Worm (Caenorhabditis elegans) whole organism, late embryonic: ENCODE data around the gene F11C1.10.

Experiments used
- F13H6.1 ChIP-seq: sonication (generic microtip); optimal IDR thresholded peaks from 2 replicates; lab custom pipeline; 2016; ENCODE audit warnings: missing genetic modification characterization, missing compliant biosample characterization
- K02D7.2 ChIP-seq: sonication (generic microtip); optimal IDR thresholded peaks from 2 replicates; lab custom pipeline; 2017; ENCODE audit warnings: mild to moderate bottlenecking, missing genetic modification characterization, missing compliant biosample characterization
- Y22D7AL.16 ChIP-seq: sonication (generic microtip); optimal IDR thresholded peaks from 2 replicates; lab custom pipeline; 2016; ENCODE audit warnings: missing genetic modification characterization, missing compliant biosample characterization
- ceh-14 ChIP-seq: sonication (generic microtip); optimal IDR thresholded peaks from 2 replicates; lab custom pipeline; 2016; ENCODE audit warnings: missing genotype, missing genetic modification characterization, missing compliant biosample characterization
- ceh-19 ChIP-seq: fragments of 200-800 bp; sonication (Bioruptor generic); optimal IDR thresholded peaks from 2 replicates; lab custom pipeline; 2018; ENCODE audit warnings: mild to moderate bottlenecking, missing genetic modification characterization, missing compliant biosample characterization
- ceh-22 ChIP-seq: sonication (generic microtip); optimal IDR thresholded peaks from 2 replicates; lab custom pipeline; 2017; ENCODE audit warnings: missing biosample characterization, missing genetic modification characterization
- ceh-31 ChIP-seq: sonication (generic microtip); optimal IDR thresholded peaks from 2 replicates; lab custom pipeline; 2016; ENCODE audit warnings: missing genetic modification characterization, missing compliant biosample characterization
- ceh-48 ChIP-seq: sonication (generic microtip); optimal IDR thresholded peaks from 2 replicates; lab custom pipeline; 2016; ENCODE audit warnings: missing genetic modification characterization, inconsistent platforms, missing compliant biosample characterization
- ceh-6 ChIP-seq: fragments of 200-800 bp; sonication (Bioruptor generic); optimal IDR thresholded peaks from 2 replicates; lab custom pipeline; 2018; ENCODE audit warnings: mild to moderate bottlenecking, missing genetic modification characterization, missing compliant biosample characterization
- dve-1 ChIP-seq: sonication (generic microtip); optimal IDR thresholded peaks from 2 replicates; lab custom pipeline; 2017; ENCODE audit warnings: antibody characterized with exemption, mild to moderate bottlenecking, missing genetic modification characterization, missing compliant biosample characterization
- elt-2 ChIP-seq: sonication (generic microtip); optimal IDR thresholded peaks from 2 replicates; lab custom pipeline; 2016; ENCODE audit warnings: missing genetic modification reagents, missing genetic modification characterization, missing compliant biosample characterization
- elt-4 ChIP-seq: sonication (generic microtip); optimal IDR thresholded peaks from 2 replicates; lab custom pipeline; 2016; ENCODE audit warnings: missing genetic modification characterization, missing compliant biosample characterization
- ets-4 ChIP-seq: sonication (generic microtip); optimal IDR thresholded peaks from 2 replicates; lab custom pipeline; 2016; ENCODE audit warnings: missing genetic modification characterization, missing compliant biosample characterization
- eyg-1 ChIP-seq: sonication (generic microtip); optimal IDR thresholded peaks from 2 replicates; lab custom pipeline; 2016; ENCODE audit warnings: missing genotype, missing genetic modification characterization, missing compliant biosample characterization
- fax-1 ChIP-seq: sonication (generic microtip); optimal IDR thresholded peaks from 2 replicates; lab custom pipeline; 2016; ENCODE audit warnings: missing genotype, missing genetic modification characterization, missing compliant biosample characterization
- fkh-6 ChIP-seq: sonication (generic microtip); optimal IDR thresholded peaks from 2 replicates; lab custom pipeline; 2016; ENCODE audit warnings: missing genetic modification characterization, missing compliant biosample characterization
- gmeb-2 ChIP-seq: sonication (generic microtip); optimal IDR thresholded peaks from 2 replicates; lab custom pipeline; 2016; ENCODE audit warnings: missing genetic modification characterization, inconsistent platforms, missing compliant biosample characterization
- hlh-13 ChIP-seq: fragments of 200-800 bp; sonication (Bioruptor generic); optimal IDR thresholded peaks from 2 replicates; lab custom pipeline; 2018; ENCODE audit warnings: mild to moderate bottlenecking, missing genetic modification characterization, missing compliant biosample characterization
- hlh-15 ChIP-seq: sonication (generic microtip); optimal IDR thresholded peaks from 2 replicates; lab custom pipeline; 2016; ENCODE audit warnings: missing genetic modification characterization, missing compliant biosample characterization
- hlh-6 ChIP-seq: sonication (generic microtip); optimal IDR thresholded peaks from 2 replicates; lab custom pipeline; 2016; ENCODE audit warnings: missing genotype, missing genetic modification characterization, missing compliant biosample characterization
- hlh-8 ChIP-seq: sonication (generic microtip); optimal IDR thresholded peaks from 2 replicates; lab custom pipeline; 2016; ENCODE audit warnings: missing genotype, missing genetic modification characterization, missing compliant biosample characterization
- madf-2 ChIP-seq: sonication (generic microtip); optimal IDR thresholded peaks from 2 replicates; lab custom pipeline; 2017; ENCODE audit warnings: missing genetic modification characterization, missing compliant biosample characterization
- nfya-1 ChIP-seq: sonication (generic microtip); optimal IDR thresholded peaks from 2 replicates; lab custom pipeline; 2017; ENCODE audit warnings: missing genetic modification characterization, mild to moderate bottlenecking, missing compliant biosample characterization, antibody characterized with exemption, moderate library complexity
- nhr-11 ChIP-seq: fragments of 150-350 bp; optimal IDR thresholded peaks from 2 replicates; lab custom pipeline; 2014; ENCODE audit warnings: missing biosample characterization, missing genetic modification characterization
- odd-2 ChIP-seq: sonication (generic microtip); optimal IDR thresholded peaks from 2 replicates; lab custom pipeline; 2017; ENCODE audit warnings: antibody characterized with exemption, mild to moderate bottlenecking, missing genetic modification characterization, missing compliant biosample characterization
- pax-1 ChIP-seq: fragments of 150-350 bp; optimal IDR thresholded peaks from 2 replicates; lab custom pipeline; 2014; ENCODE audit warnings: missing biosample characterization, missing genetic modification characterization
- pha-2 ChIP-seq: sonication (generic microtip); optimal IDR thresholded peaks from 2 replicates; lab custom pipeline; 2017; ENCODE audit warnings: mild to moderate bottlenecking, missing genetic modification characterization, missing compliant biosample characterization
- pqm-1 ChIP-seq: sonication (generic microtip); optimal IDR thresholded peaks from 2 replicates; lab custom pipeline; 2016; ENCODE audit warnings: missing genetic modification characterization, missing compliant biosample characterization
- pros-1 ChIP-seq: fragments of 150-350 bp; optimal IDR thresholded peaks from 2 replicates; lab custom pipeline; 2014; ENCODE audit warnings: missing biosample characterization, missing genetic modification reagents, missing genetic modification characterization
- sdc-2 ChIP-seq: sonication (generic microtip); optimal IDR thresholded peaks from 2 replicates; lab custom pipeline; 2016; ENCODE audit warnings: missing genotype, missing genetic modification characterization, missing compliant biosample characterization
- tbx-2 ChIP-seq: sonication (generic microtip); optimal IDR thresholded peaks from 2 replicates; lab custom pipeline; 2016; ENCODE audit warnings: missing genetic modification characterization, missing compliant biosample characterization
- ttx-3 ChIP-seq: sonication (generic microtip); optimal IDR thresholded peaks from 2 replicates; lab custom pipeline; 2016; ENCODE audit warnings: missing genetic modification reagents, missing genetic modification characterization, missing compliant biosample characterization
- unc-42 ChIP-seq: sonication (generic microtip); optimal IDR thresholded peaks from 2 replicates; lab custom pipeline; 2016; ENCODE audit warnings: missing genotype, missing genetic modification characterization, missing compliant biosample characterization
- unc-86 ChIP-seq: sonication (generic microtip); optimal IDR thresholded peaks from 2 replicates; lab custom pipeline; 2016; ENCODE audit warnings: missing genetic modification characterization, missing compliant biosample characterization

The F11C1.10 gene

DNA sequence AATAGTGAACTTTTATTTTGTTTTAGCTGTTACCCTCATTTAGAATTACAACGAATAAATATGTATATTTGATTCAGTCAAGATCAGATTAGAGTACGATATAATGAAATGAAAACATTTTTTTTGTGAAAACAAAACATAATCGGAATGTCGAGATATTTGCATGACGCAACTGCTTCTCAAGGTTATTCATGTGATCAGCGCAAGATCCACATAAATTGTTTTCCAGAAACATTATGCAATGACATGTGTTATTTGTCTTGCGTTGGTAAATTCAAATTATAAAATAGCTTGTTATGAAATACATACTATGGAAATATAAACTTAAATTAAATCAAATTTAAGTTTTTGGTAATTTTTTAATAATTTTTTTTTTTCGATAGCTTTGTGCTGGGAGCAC lies 22.7 kb downstream of the F11C1.10 start:
- no peak for TF ChIP-seq unc-42 (tag; lab: Kevin White, UChicago)
- TF ChIP-seq ceh-19 (GFP tag; lab: Kevin White, UChicago): no peak
- no peak for TF ChIP-seq hlh-6
- TF ChIP-seq ceh-6: no peak
- no peak for TF ChIP-seq F13H6.1
- no peak for TF ChIP-seq nfya-1 (tag; lab: Kevin White, UChicago)
- no peak for TF ChIP-seq nhr-11 (tag; lab: Kevin White, UChicago)

DNA sequence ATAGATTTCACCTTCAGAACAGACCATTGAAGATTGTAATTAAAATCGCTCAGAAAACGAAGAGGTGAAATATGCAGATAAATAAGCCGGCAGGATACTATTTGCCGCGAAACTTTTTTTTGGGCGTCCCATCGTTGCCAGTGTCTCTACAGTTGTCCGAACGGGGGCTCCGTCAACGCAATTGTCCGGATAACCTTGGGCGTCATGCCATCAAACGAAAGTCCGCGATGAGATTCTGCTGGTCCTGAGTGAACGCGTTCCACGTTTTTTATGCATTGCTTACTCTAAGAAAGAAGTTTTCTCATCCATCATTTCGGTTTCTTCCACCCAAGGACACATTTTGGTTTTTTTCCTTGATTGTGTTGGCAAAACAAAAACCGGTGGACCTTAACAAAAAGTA lies 24.0 kb downstream of the F11C1.10 start:
- TF ChIP-seq K02D7.2 (tag; lab: Kevin White, UChicago): no peak
- TF ChIP-seq fax-1 (tag; lab: Kevin White, UChicago): no peak
- no peak for TF ChIP-seq pax-1
- TF ChIP-seq ceh-48 (tag; lab: Kevin White, UChicago): no peak
- no peak for TF ChIP-seq pros-1 (tag; lab: Kevin White, UChicago)
- TF ChIP-seq, all 69 proteins: peak for 0

DNA sequence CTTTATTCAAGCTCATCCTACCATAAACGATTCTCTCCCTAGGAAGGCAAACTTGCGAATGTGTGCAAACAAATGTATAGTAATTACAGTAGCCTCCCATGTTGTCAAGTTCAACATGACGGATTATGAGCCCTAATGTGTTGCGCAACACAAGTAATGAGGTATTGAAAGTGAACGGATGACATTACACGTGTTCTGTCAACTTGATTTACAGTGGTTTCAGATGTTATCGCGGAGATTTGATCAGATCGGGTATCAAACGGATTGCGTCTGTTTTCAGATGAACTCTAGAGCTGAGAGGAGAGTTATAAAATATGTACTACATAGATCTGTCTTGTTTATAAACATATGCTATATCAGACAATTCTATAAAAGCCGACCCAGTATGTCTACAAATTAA lies 25.4 kb downstream of the F11C1.10 start:
- no peak for TF ChIP-seq ceh-31
- TF ChIP-seq elt-4 (tag; lab: Kevin White, UChicago): no peak
- no peak for TF ChIP-seq elt-2 (tag; lab: Kevin White, UChicago)
- no peak for TF ChIP-seq Y22D7AL.16 (tag; lab: Kevin White, UChicago)
- TF ChIP-seq ets-4 (tag; lab: Kevin White, UChicago): no peak
- TF ChIP-seq hlh-8 (tag; lab: Kevin White, UChicago): no peak

DNA sequence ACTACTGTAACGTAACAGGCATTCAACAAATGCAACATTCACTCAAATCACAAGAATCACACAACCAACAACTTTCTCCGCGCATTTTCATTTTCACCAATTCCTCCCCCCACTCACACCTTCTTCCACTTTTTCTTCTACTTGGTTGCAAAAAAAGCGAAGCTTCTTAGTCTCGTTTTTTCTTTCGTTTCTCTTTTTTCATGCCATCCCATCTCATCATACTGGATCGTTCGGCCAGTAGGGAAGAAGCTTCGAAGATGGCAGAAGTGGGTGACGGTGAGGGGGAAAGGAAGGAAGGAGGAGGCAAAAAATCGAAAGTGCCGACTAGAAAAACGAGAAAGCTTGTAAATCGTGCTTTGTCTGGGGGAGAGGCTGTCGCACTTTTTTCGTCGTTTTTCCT lies 26.2 kb downstream of the F11C1.10 start:
- TF ChIP-seq unc-86 (tag; lab: Kevin White, UChicago): no peak
- TF ChIP-seq gmeb-2 (tag; lab: Kevin White, UChicago): no peak
- TF ChIP-seq eyg-1 (tag; lab: Kevin White, UChicago): no peak

DNA sequence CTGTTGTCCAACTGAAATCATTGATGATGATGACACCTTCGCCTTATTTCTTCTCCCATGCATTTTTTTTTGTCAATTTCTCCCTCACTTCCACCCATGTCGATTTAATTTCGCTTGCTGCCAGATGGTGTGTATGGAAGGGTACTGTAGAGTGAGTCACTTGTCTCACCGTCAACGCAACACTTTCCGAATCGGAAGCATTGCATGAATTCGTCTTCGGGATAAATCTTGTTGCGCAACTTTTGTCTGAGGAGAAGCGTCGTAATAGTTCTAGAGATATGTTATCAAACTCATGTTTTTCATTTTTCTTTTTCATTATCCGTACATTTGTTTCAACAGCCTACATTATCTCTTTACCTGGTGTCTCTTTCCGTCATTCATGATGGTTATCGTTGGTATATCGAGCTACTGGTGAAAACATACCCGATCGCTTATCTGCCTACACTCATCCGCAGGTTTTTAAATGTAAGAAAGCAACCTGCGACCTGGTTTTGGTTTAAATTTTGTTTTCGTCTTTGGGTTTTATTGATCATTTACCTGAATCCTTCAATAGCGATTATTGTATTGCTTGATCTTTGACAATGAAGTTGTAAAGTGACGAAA lies 27.7 kb downstream of the F11C1.10 start:
- no peak for TF ChIP-seq ttx-3 (tag; lab: Kevin White, UChicago)
- no peak for TF ChIP-seq ceh-14 (tag; lab: Kevin White, UChicago)
- TF ChIP-seq ceh-19 (GFP tag; lab: Kevin White, UChicago): no peak
- TF ChIP-seq ceh-31: no peak
- no peak for TF ChIP-seq odd-2 (tag; lab: Kevin White, UChicago)
- TF ChIP-seq, all 69 proteins: peak for 0

DNA sequence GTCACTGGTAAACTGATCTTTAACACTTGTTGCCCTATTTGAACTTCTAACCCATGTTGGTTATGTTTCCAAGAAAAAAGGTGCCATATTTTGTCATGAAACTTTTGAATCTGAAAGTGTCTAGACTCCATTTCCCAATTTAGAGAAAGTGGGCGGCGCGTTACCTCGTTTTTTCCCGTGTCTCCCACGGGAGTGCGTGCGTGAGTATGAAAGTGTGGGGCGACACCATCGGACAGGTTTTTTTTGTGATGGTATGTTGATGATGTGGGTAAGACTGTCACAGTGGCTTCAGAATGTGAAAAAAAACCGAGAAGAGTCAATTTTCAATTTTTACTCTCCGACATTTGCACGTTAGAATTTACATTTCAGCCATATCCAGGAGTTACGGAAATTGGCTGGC lies 28.8 kb downstream of the F11C1.10 start:
- TF ChIP-seq ceh-19 (GFP tag; lab: Kevin White, UChicago) (no peak), hlh-15 (tag; lab: Kevin White, UChicago) (no peak), fax-1 (tag; lab: Kevin White, UChicago) (no peak), hlh-13 (GFP tag; lab: Kevin White, UChicago) (no peak), fkh-6 (tag; lab: Kevin White, UChicago) (no peak), pqm-1 (tag; lab: Kevin White, UChicago) (no peak), pha-2 (tag; lab: Kevin White, UChicago) (no peak), dve-1 (tag; lab: Kevin White, UChicago) (no peak), F13H6.1 (no peak), ceh-14 (tag; lab: Kevin White, UChicago) (no peak), ceh-22 (tag; lab: Kevin White, UChicago) (no peak), unc-42 (tag; lab: Kevin White, UChicago) (no peak), madf-2 (tag; lab: Kevin White, UChicago) (no peak), tbx-2 (tag; lab: Kevin White, UChicago) (no peak), sdc-2 (no peak)
